Fruit fly (Drosophila melanogaster) whole organism, embryonic: ENCODE data around the gene CG8419.

Experiments
- Awh ChIP-seq: fragments of 200-800 bp; sonication (Bioruptor generic); IDR thresholded peaks from 2 replicates; pipeline ENCODE4, ENCODE4 v1.3.6; 2022; ENCODE audit warnings: missing biosample characterization, missing genetic modification characterization
- B-H1 ChIP-seq: fragments of 200-800 bp; sonication (Bioruptor generic); IDR thresholded peaks from 3 replicates; pipeline ENCODE4 v1.3.6; 2022; ENCODE audit warnings: missing biosample characterization, missing genetic modification characterization
- CG10209 ChIP-seq: fragments of 200-800 bp; sonication (Bioruptor generic); optimal IDR thresholded peaks from 3 replicates; lab custom pipeline; 2017; ENCODE audit warnings: missing biosample characterization, mild to moderate bottlenecking, missing genetic modification characterization, missing genetic modification reagents
- CG11085 ChIP-seq: fragments of 200-800 bp; sonication (Bioruptor generic); IDR thresholded peaks from 2 replicates; pipeline ENCODE4 v1.3.6; 2022; ENCODE audit warnings: missing biosample characterization, missing genetic modification characterization
- CG11247 ChIP-seq: fragments of 200-800 bp; sonication (Bioruptor generic); IDR thresholded peaks from 2 replicates; pipeline ENCODE4 v1.3.6; 2022; ENCODE audit warnings: missing biosample characterization, missing genetic modification characterization
- CG11560 ChIP-seq: fragments of 200-800 bp; sonication (Bioruptor generic); IDR thresholded peaks from 3 replicates; pipeline ENCODE4 v1.3.6; 2022; ENCODE audit warnings: missing biosample characterization, missing genetic modification characterization
- CG12236 ChIP-seq: fragments of 200-800 bp; sonication (Bioruptor generic); optimal IDR thresholded peaks from 2 replicates; lab custom pipeline; 2016; ENCODE audit warnings: missing biosample characterization, missing genetic modification characterization
- CG14014 ChIP-seq: fragments of 200-800 bp; sonication (Bioruptor generic); IDR thresholded peaks from 2 replicates; pipeline ENCODE4 v1.3.6; 2022; ENCODE audit warnings: missing biosample characterization, missing genetic modification characterization
- CG14050 ChIP-seq: fragments of 200-800 bp; sonication (Bioruptor generic); IDR thresholded peaks from 3 replicates; pipeline ENCODE4 v1.3.6; 2022; ENCODE audit warnings: missing biosample characterization, missing genetic modification characterization
- CG15073 ChIP-seq: fragments of 200-800 bp; sonication (Bioruptor generic); optimal IDR thresholded peaks from 2 replicates; lab custom pipeline; 2016; ENCODE audit warnings: missing biosample characterization, missing genetic modification characterization
- CG16813 ChIP-seq: fragments of 200-800 bp; sonication (Bioruptor generic); IDR thresholded peaks from 3 replicates; pipeline ENCODE4 v1.3.6; 2022; ENCODE audit warnings: missing biosample characterization, missing genetic modification characterization; ENCODE audit not compliant: partially characterized antibody
- CG1832 ChIP-seq: fragments of 200-800 bp; sonication (Bioruptor generic); optimal IDR thresholded peaks from 2 replicates; lab custom pipeline; 2017; ENCODE audit warnings: missing biosample characterization, mild to moderate bottlenecking, missing genetic modification characterization, inconsistent platforms
- CG18476 ChIP-seq: fragments of 200-800 bp; sonication (Bioruptor generic); optimal IDR thresholded peaks from 2 replicates; lab custom pipeline; 2016; ENCODE audit warnings: missing biosample characterization, mild to moderate bottlenecking, missing genetic modification characterization
- CG2202 ChIP-seq: fragments of 200-800 bp; sonication (Bioruptor generic); optimal IDR thresholded peaks from 2 replicates; lab custom pipeline; 2018; ENCODE audit warnings: missing biosample characterization, mild to moderate bottlenecking, missing genetic modification characterization
- CG30020 ChIP-seq: fragments of 200-800 bp; optimal IDR thresholded peaks from 2 replicates; lab custom pipeline; 2019; ENCODE audit warnings: missing biosample characterization, mild to moderate bottlenecking, missing genetic modification characterization, moderate library complexity
- CG3065 ChIP-seq: fragments of 200-800 bp; sonication (Bioruptor generic); optimal IDR thresholded peaks from 2 replicates; lab custom pipeline; 2016; ENCODE audit warnings: missing biosample characterization, missing genetic modification characterization
- CG31441 ChIP-seq: fragments of 200-800 bp; sonication (Bioruptor generic); IDR thresholded peaks from 2 replicates; pipeline ENCODE4 v1.3.6; 2022; ENCODE audit warnings: missing biosample characterization, missing genetic modification characterization
- CG33213 ChIP-seq: fragments of 200-800 bp; sonication (Bioruptor generic); optimal IDR thresholded peaks from 3 replicates; lab custom pipeline; 2016; ENCODE audit warnings: missing biosample characterization, missing genetic modification characterization
- CG3407 ChIP-seq: fragments of 200-800 bp; sonication (Bioruptor generic); optimal IDR thresholded peaks from 2 replicates; lab custom pipeline; 2018; ENCODE audit warnings: missing biosample characterization, mild to moderate bottlenecking, missing genetic modification characterization
- CG4360 ChIP-seq: fragments of 200-800 bp; sonication (Bioruptor generic); IDR thresholded peaks from 2 replicates; pipeline ENCODE4 v1.3.6; 2022; ENCODE audit warnings: missing biosample characterization, missing genetic modification characterization
- CG6791 ChIP-seq: fragments of 200-800 bp; sonication (Bioruptor generic); IDR thresholded peaks from 3 replicates; pipeline ENCODE4 v1.3.6; 2022; ENCODE audit warnings: missing biosample characterization, missing genetic modification characterization; ENCODE audit not compliant: partially characterized antibody
- CG9817 ChIP-seq: fragments of 200-800 bp; sonication (Bioruptor generic); optimal IDR thresholded peaks from 2 replicates; lab custom pipeline; 2018; ENCODE audit warnings: missing biosample characterization, mild to moderate bottlenecking, missing genetic modification characterization, moderate library complexity
- CkIIα-i1 ChIP-seq: fragments of 200-800 bp; sonication (Bioruptor generic); IDR thresholded peaks from 2 replicates; pipeline ENCODE4 v1.3.6; 2022; ENCODE audit warnings: missing biosample characterization, missing genetic modification characterization
- CrebB ChIP-seq: fragments of 200-800 bp; sonication (Bioruptor generic); optimal IDR thresholded peaks from 3 replicates; lab custom pipeline; 2018; ENCODE audit warnings: missing biosample characterization, mild to moderate bottlenecking, missing genetic modification characterization
- Ets65A ChIP-seq: fragments of 200-800 bp; sonication (Bioruptor generic); peaks from one replicate; lab custom pipeline; 2016; ENCODE audit warnings: missing biosample characterization, missing genetic modification characterization
- H2.0 ChIP-seq: fragments of 200-800 bp; sonication (Bioruptor generic); IDR thresholded peaks from 2 replicates; pipeline ENCODE4 v1.3.6; 2022; ENCODE audit warnings: missing biosample characterization, missing genetic modification characterization
- HHEX ChIP-seq: fragments of 200-800 bp; sonication (Bioruptor generic); optimal IDR thresholded peaks from 3 replicates; lab custom pipeline; 2017; ENCODE audit warnings: missing biosample characterization, mild to moderate bottlenecking, missing genetic modification characterization, missing genetic modification reagents
- Lim3 ChIP-seq: fragments of 200-800 bp; sonication (Bioruptor generic); IDR thresholded peaks from 2 replicates; pipeline ENCODE4 v1.3.6; 2022; ENCODE audit warnings: missing biosample characterization, missing genetic modification characterization
- Nf-YA ChIP-seq: fragments of 200-800 bp; sonication (Bioruptor generic); IDR thresholded peaks from 2 replicates; pipeline ENCODE4 v1.3.6; 2022; ENCODE audit warnings: missing biosample characterization, missing genetic modification characterization
- Sry-δ ChIP-seq: fragments of 200-800 bp; sonication (Bioruptor generic); optimal IDR thresholded peaks from 2 replicates; lab custom pipeline; 2016; ENCODE audit warnings: missing biosample characterization, missing genetic modification characterization
- Usf ChIP-seq: fragments of 200-800 bp; sonication (Bioruptor generic); optimal IDR thresholded peaks from 2 replicates; lab custom pipeline; 2017; ENCODE audit warnings: missing genotype, missing biosample characterization, missing genetic modification characterization
- ac ChIP-seq: fragments of 200-800 bp; sonication (Bioruptor generic); optimal IDR thresholded peaks from 3 replicates; lab custom pipeline; 2017; ENCODE audit warnings: missing biosample characterization, mild to moderate bottlenecking, missing genetic modification characterization
- al ChIP-seq: fragments of 200-800 bp; sonication (Bioruptor generic); IDR thresholded peaks from 2 replicates; pipeline ENCODE4 v1.3.6; 2022; ENCODE audit warnings: missing biosample characterization, missing genetic modification characterization
- az2 ChIP-seq: fragments of 200-800 bp; sonication (Bioruptor generic); optimal IDR thresholded peaks from 3 replicates; lab custom pipeline; 2016; ENCODE audit warnings: missing biosample characterization, missing genetic modification characterization
- dmrt99B ChIP-seq: fragments of 200-800 bp; sonication (Bioruptor generic); optimal IDR thresholded peaks from 2 replicates; lab custom pipeline; 2018; ENCODE audit warnings: missing biosample characterization, mild to moderate bottlenecking, missing genetic modification characterization, moderate library complexity
- fd3F ChIP-seq: fragments of 200-800 bp; sonication (Bioruptor generic); optimal IDR thresholded peaks from 2 replicates; lab custom pipeline; 2018; ENCODE audit warnings: missing biosample characterization, mild to moderate bottlenecking, missing genetic modification characterization, moderate library complexity
- hbn ChIP-seq: fragments of 200-800 bp; sonication (Bioruptor generic); IDR thresholded peaks from 2 replicates; pipeline ENCODE4 v1.3.6; 2022; ENCODE audit warnings: missing biosample characterization, missing genetic modification characterization; ENCODE audit not compliant: partially characterized antibody
- hkb ChIP-seq, 2 experiments: fragments of 200-800 bp in 1 of 2; fragments of >200 bp in 1 of 2; sonication (Bioruptor generic) in 1 of 2; IDR thresholded peaks in 1 of 2; optimal IDR thresholded peaks in 1 of 2; 2 replicates each; pipeline versions ENCODE4 v1.3.6 to Lab custom; 2017 to 2022; ENCODE audit warnings: missing biosample characterization in 1 of 2, missing genetic modification characterization in 1 of 2
- ind ChIP-seq: fragments of 200-800 bp; sonication (Bioruptor generic); optimal IDR thresholded peaks from 3 replicates; lab custom pipeline; 2016; ENCODE audit warnings: missing biosample characterization, missing genetic modification characterization
- klu ChIP-seq: fragments of 200-800 bp; sonication (Bioruptor generic); IDR thresholded peaks from 2 replicates; pipeline ENCODE4 v1.3.6; 2022; ENCODE audit warnings: missing biosample characterization, missing genetic modification characterization
- lov ChIP-seq, 2 experiments: fragments of 200-800 bp in 1 of 2; fragments of >200 bp in 1 of 2; sonication (Bioruptor generic) in 1 of 2; IDR thresholded peaks in 1 of 2; optimal IDR thresholded peaks in 1 of 2; 2 replicates in 1 of 2; 3 replicates in 1 of 2; pipeline versions ENCODE4 v1.3.6 to Lab custom; 2017 to 2022; ENCODE audit warnings: missing biosample characterization in 1 of 2, missing genetic modification characterization in 1 of 2
- onecut ChIP-seq: fragments of 200-800 bp; sonication (Bioruptor generic); IDR thresholded peaks from 2 replicates; pipeline ENCODE4 v1.3.6; 2022; ENCODE audit warnings: missing biosample characterization, missing genetic modification characterization
- pan ChIP-seq, 4 experiments: fragments of >200 bp in 3 of 4; fragments of 200-800 bp in 1 of 4; sonication (Bioruptor generic) in 1 of 4; optimal IDR thresholded peaks in 3 of 4; IDR thresholded peaks in 1 of 4; 2 replicates each; pipeline versions ENCODE4 v1.3.6 to Lab custom; 2017 to 2022; ENCODE audit warnings: missing biosample characterization in 2 of 4, missing genetic modification characterization in 2 of 4, mixed read lengths in 1 of 4
- psq ChIP-seq: fragments of 200-800 bp; sonication (Bioruptor generic); optimal IDR thresholded peaks from 2 replicates; lab custom pipeline; 2017; ENCODE audit warnings: missing biosample characterization, missing genetic modification characterization
- ro ChIP-seq: fragments of 200-800 bp; sonication (Bioruptor generic); IDR thresholded peaks from 2 replicates; pipeline ENCODE4 v1.3.6; 2022; ENCODE audit warnings: missing biosample characterization, missing genetic modification characterization
- tll ChIP-seq, 2 experiments: fragments of 200-800 bp in 1 of 2; fragments of >200 bp in 1 of 2; sonication (Bioruptor generic) in 1 of 2; optimal IDR thresholded peaks; 2 replicates each; lab custom pipeline; 2017 to 2019; ENCODE audit warnings: missing biosample characterization in 2 of 2, missing genetic modification characterization in 2 of 2, mild to moderate bottlenecking in 1 of 2, moderate library complexity in 1 of 2
- z ChIP-seq: fragments of 200-800 bp; sonication (Bioruptor generic); IDR thresholded peaks from 3 replicates; pipeline ENCODE4 v1.3.6; 2022; ENCODE audit warnings: missing biosample characterization, missing genetic modification characterization
- zen2 ChIP-seq: fragments of 200-800 bp; sonication (Bioruptor generic); IDR thresholded peaks from 3 replicates; pipeline ENCODE4 v1.3.6; 2022; ENCODE audit warnings: missing biosample characterization, missing genetic modification characterization; ENCODE audit not compliant: partially characterized antibody

The CG8419 gene

DNA sequence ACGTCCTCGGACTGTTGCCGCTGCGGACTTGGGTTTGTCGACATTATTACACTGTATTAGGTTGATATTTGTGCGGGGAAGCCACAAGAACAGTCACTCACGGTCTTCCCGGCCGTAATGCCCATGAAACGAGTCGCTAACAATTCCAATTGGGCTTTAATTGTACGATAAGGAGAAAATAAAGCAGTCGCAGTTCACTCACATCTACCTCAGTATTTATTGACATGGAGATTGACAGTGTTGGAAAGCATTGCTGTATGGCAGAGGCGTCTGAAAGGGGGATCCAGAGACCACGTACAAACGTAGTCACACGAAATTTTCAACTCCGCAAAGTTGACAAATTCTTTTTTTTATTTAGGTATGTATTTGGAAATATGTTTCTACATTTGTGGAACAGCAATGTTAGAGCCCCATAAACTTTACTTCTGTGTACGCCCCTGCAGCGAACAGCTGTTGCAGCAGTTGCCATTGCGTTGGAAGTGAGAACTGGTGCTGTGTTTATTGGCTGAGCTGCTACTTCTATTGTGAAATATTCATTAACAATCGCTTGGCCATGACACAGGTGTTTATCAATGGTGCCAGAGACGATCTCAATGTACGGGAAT, 6.8 kb downstream of the CG8419 start, which contains the start of the genes CG8372 and CG8360 (continued):
- TF ChIP-seq hbn (GFP tag; lab: Robert Waterston, UW) (no peak; the same call in 1 of the 2 replicates), onecut (GFP tag; lab: Robert Waterston, UW) (peak; percentile 96), tll (GFP tag; optimal IDR thresholded peaks at IDR 0.05; lab: Kevin White, UChicago) (peak in 1 of 2 experiments; percentile 72), Lim3 (GFP tag; lab: Robert Waterston, UW) (peak; percentile 97), CG3065 (GFP tag; lab: Kevin White, UChicago) (peak; percentile 97), pan (optimal IDR thresholded peaks at IDR 0.05; lab: Kevin White, UChicago) (no peak), pan (GFP tag; optimal IDR thresholded peaks at IDR 0.05 in 1 of 2, IDR thresholded peaks at IDR 0.05 in 1 of 2) (peak in 1 of 2 experiments; percentile 100), az2 (peak; percentile 99), CG18476 (GFP tag; lab: Kevin White, UChicago) (peak; percentile 98), CG16813 (GFP tag; lab: Robert Waterston, UW) (no peak), Sry-δ (GFP tag; lab: Kevin White, UChicago) (peak; percentile 85), CG14014 (GFP tag; lab: Robert Waterston, UW) (peak; percentile 99), CG11560 (tag; lab: Robert Waterston, UW) (peak; percentile 93), CG15073 (peak; percentile 92), CG11247 (GFP tag; lab: Robert Waterston, UW) (peak; percentile 99), CG10209 (peak; percentile 98), CG30020 (tag; lab: Kevin White, UChicago) (peak; percentile 87), CG33213 (GFP tag; lab: Kevin White, UChicago) (peak; percentile 99), CG4360 (GFP tag; lab: Robert Waterston, UW) (peak; percentile 90), CG11085 (peak; percentile 98), B-H1 (GFP tag; lab: Robert Waterston, UW) (peak; percentile 99), psq (peak; percentile 95), CG14050 (GFP tag; lab: Robert Waterston, UW) (peak; percentile 99), CG9817 (tag; lab: Kevin White, UChicago) (peak; percentile 98), ind (GFP tag; lab: Kevin White, UChicago) (peak; percentile 99), Ets65A (GFP tag; lab: Kevin White, UChicago) (peak; percentile 100), HHEX (peak; percentile 99), Awh (GFP tag; lab: Robert Waterston, UW) (peak; percentile 99), fd3F (GFP tag; lab: Kevin White, UChicago) (peak; percentile 96), CG6791 (GFP tag; lab: Robert Waterston, UW) (0 out of 3 replicates have a peak, but pooled peaks have one; percentile 25), z (GFP tag; lab: Robert Waterston, UW) (peak; percentile 84), Nf-YA (GFP tag; lab: Robert Waterston, UW) (peak; percentile 97), al (GFP tag; lab: Robert Waterston, UW) (peak; percentile 98), Usf (GFP tag; lab: Kevin White, UChicago) (peak; percentile 97), zen2 (GFP tag; lab: Robert Waterston, UW) (no peak), CkIIα-i1 (GFP tag; lab: Robert Waterston, UW) (peak; percentile 92), hkb (optimal IDR thresholded peaks at IDR 0.05; lab: Kevin White, UChicago) (no peak), hkb (GFP tag; IDR thresholded peaks at IDR 0.05; lab: Robert Waterston, UW) (peak; percentile 99), lov (optimal IDR thresholded peaks at IDR 0.05; lab: Kevin White, UChicago) (no peak), lov (GFP tag; IDR thresholded peaks at IDR 0.05; lab: Robert Waterston, UW) (peak; percentile 99), H2.0 (GFP tag; lab: Robert Waterston, UW) (peak; percentile 99), CG3407 (peak; percentile 97), ro (GFP tag; lab: Robert Waterston, UW) (peak; percentile 98), ac (GFP tag; lab: Kevin White, UChicago) (peak; percentile 94), klu (GFP tag; lab: Robert Waterston, UW) (peak; percentile 98), CrebB (tag; lab: Kevin White, UChicago) (peak; percentile 97), dmrt99B (tag; lab: Kevin White, UChicago) (peak; percentile 98), CG2202 (tag; lab: Kevin White, UChicago) (peak; percentile 98), CG12236 (GFP tag; lab: Kevin White, UChicago) (peak; percentile 99), CG31441 (peak; percentile 98), CG1832 (GFP tag; lab: Kevin White, UChicago) (no peak)
